Worm (Caenorhabditis elegans) whole organism, L4 larva: ENCODE results near the gene C06A8.8.

ENCODE experiments used
- F26F4.8 ChIP-seq: fragments of 200-800 bp; sonication (Bioruptor generic); conservative IDR thresholded peaks from 2 replicates; pipeline ENCODE4 v1.3.6; 2022; ENCODE audit warnings: missing genetic modification characterization, missing compliant biosample characterization
- F49E8.2 ChIP-seq: sonication (generic microtip); optimal IDR thresholded peaks from 2 replicates; lab custom pipeline; 2016; ENCODE audit warnings: missing compliant biosample characterization, mild to moderate bottlenecking, missing genetic modification characterization, borderline replicate concordance
- T26A8.4 ChIP-seq: fragments of 200-800 bp; sonication (Bioruptor generic); IDR thresholded peaks from 2 replicates; pipeline ENCODE4 v1.3.6; 2022; ENCODE audit warnings: missing genetic modification characterization, missing compliant biosample characterization
- Y48G9A.11 ChIP-seq: fragments of 200-800 bp; sonication (Bioruptor generic); IDR thresholded peaks from 2 replicates; pipeline ENCODE4 v1.3.6; 2022; ENCODE audit warnings: missing genetic modification reagents, missing genetic modification characterization, missing compliant biosample characterization
- Y5F2A.4 ChIP-seq: fragments of 200-800 bp; sonication (Bioruptor generic); optimal IDR thresholded peaks from 2 replicates; lab custom pipeline; 2018; ENCODE audit warnings: mild to moderate bottlenecking, missing genetic modification characterization, missing compliant biosample characterization
- Y75B8A.6 ChIP-seq: fragments of 200-800 bp; sonication (Bioruptor generic); IDR thresholded peaks from 2 replicates; pipeline ENCODE4 v1.3.6; 2022; ENCODE audit warnings: missing genetic modification reagents, missing genetic modification characterization, missing compliant biosample characterization
- ZK337.2 ChIP-seq: fragments of 200-800 bp; sonication (Bioruptor generic); IDR thresholded peaks from 2 replicates; pipeline ENCODE4 v1.3.6; 2022; ENCODE audit warnings: missing genetic modification reagents, missing genetic modification characterization, missing compliant biosample characterization
- arid-1 ChIP-seq: fragments of 200-800 bp; sonication (Bioruptor generic); conservative IDR thresholded peaks from 2 replicates; pipeline ENCODE4 v1.3.6; 2022; ENCODE audit warnings: missing genetic modification reagents, missing genetic modification characterization, missing compliant biosample characterization
- ces-1 ChIP-seq: fragments of 150-350 bp; sonication (generic microtip); optimal IDR thresholded peaks from 4 replicates; lab custom pipeline; 2014; ENCODE audit warnings: missing biosample characterization, missing genetic modification reagents, missing genetic modification characterization
- cey-2 ChIP-seq: sonication (generic microtip); optimal IDR thresholded peaks from 3 replicates; lab custom pipeline; 2017; ENCODE audit warnings: missing genetic modification characterization, mild to moderate bottlenecking, missing compliant biosample characterization, antibody characterized with exemption, borderline replicate concordance; ENCODE audit not compliant: insufficient read depth
- ctbp-1 ChIP-seq: fragments of 200-800 bp; sonication (Bioruptor generic); IDR thresholded peaks from 2 replicates; pipeline ENCODE4 v1.3.6; 2022; ENCODE audit warnings: missing genetic modification reagents, missing genetic modification characterization, missing compliant biosample characterization
- daf-12 ChIP-seq: fragments of 150-350 bp; optimal IDR thresholded peaks from 2 replicates; lab custom pipeline; 2014; ENCODE audit warnings: missing biosample characterization, missing genetic modification reagents, missing genetic modification characterization
- daf-16 ChIP-seq, 3 experiments: sonication (generic microtip); optimal IDR thresholded peaks; 2 replicates each; lab custom pipeline; 2016 to 2017; ENCODE audit warnings: missing genetic modification characterization in 3 of 3, missing genetic modification reagents in 3 of 3, mild to moderate bottlenecking in 2 of 3, missing compliant biosample characterization in 2 of 3, missing biosample characterization in 1 of 3, moderate library complexity in 1 of 3
- egl-27 ChIP-seq: sonication (generic microtip); optimal IDR thresholded peaks from 3 replicates; lab custom pipeline; 2017; ENCODE audit warnings: missing biosample characterization, missing genetic modification reagents, missing genetic modification characterization
- fos-1 ChIP-seq: fragments of 150-350 bp; optimal IDR thresholded peaks from 2 replicates; lab custom pipeline; 2014; ENCODE audit warnings: missing biosample characterization, missing genetic modification characterization
- hif-1 ChIP-seq, 2 experiments: sonication (generic microtip); optimal IDR thresholded peaks; 2 replicates each; lab custom pipeline; 2016 to 2017; ENCODE audit warnings: missing compliant biosample characterization in 2 of 2, missing genetic modification characterization in 2 of 2, missing genetic modification reagents in 2 of 2, missing genotype in 2 of 2, mild to moderate bottlenecking in 1 of 2
- jun-1 ChIP-seq: fragments of 150-350 bp; optimal IDR thresholded peaks from 2 replicates; lab custom pipeline; 2014; ENCODE audit warnings: missing biosample characterization, missing genetic modification reagents, missing genetic modification characterization
- lin-1 ChIP-seq: fragments of 200-800 bp; sonication (Bioruptor generic); IDR thresholded peaks from 2 replicates; pipeline ENCODE4 v1.3.6; 2022; ENCODE audit warnings: missing genetic modification reagents, missing genetic modification characterization, missing compliant biosample characterization
- lin-13 ChIP-seq: fragments of 150-350 bp; optimal IDR thresholded peaks from 2 replicates; lab custom pipeline; 2014; ENCODE audit warnings: missing biosample characterization, missing genetic modification reagents, missing genetic modification characterization
- lir-3 ChIP-seq: sonication (generic microtip); optimal IDR thresholded peaks from 2 replicates; lab custom pipeline; 2016; ENCODE audit warnings: mild to moderate bottlenecking, missing genetic modification characterization, missing compliant biosample characterization
- lsy-2 ChIP-seq, 2 experiments: fragments of 150-350 bp in 1 of 2; sonication (generic microtip) in 1 of 2; optimal IDR thresholded peaks; 2 replicates each; lab custom pipeline; 2014 to 2017; ENCODE audit warnings: missing biosample characterization in 2 of 2, missing genetic modification characterization in 2 of 2
- mdl-1 ChIP-seq, 2 experiments: fragments of 150-350 bp in 1 of 2; sonication (generic microtip) in 1 of 2; optimal IDR thresholded peaks; 2 replicates each; lab custom pipeline; 2014 to 2017; ENCODE audit warnings: missing biosample characterization in 2 of 2, missing genetic modification characterization in 2 of 2
- mes-2 ChIP-seq: sonication (generic microtip); optimal IDR thresholded peaks from 2 replicates; lab custom pipeline; 2016; ENCODE audit warnings: missing genotype, mild to moderate bottlenecking, missing genetic modification characterization, missing compliant biosample characterization; ENCODE audit not compliant: poor library complexity, severe bottlenecking
- mxl-2 ChIP-seq: fragments of 200-800 bp; sonication (Bioruptor generic); conservative IDR thresholded peaks from 2 replicates; pipeline ENCODE4 v1.3.6; 2022; ENCODE audit warnings: missing genetic modification reagents, missing genetic modification characterization, missing compliant biosample characterization
- nhr-102 ChIP-seq: sonication (generic microtip); optimal IDR thresholded peaks from 2 replicates; lab custom pipeline; 2016; ENCODE audit warnings: mild to moderate bottlenecking, missing genetic modification characterization, moderate library complexity, missing compliant biosample characterization
- nhr-111 ChIP-seq: fragments of 200-800 bp; sonication (Bioruptor generic); optimal IDR thresholded peaks from 2 replicates; lab custom pipeline; 2018; ENCODE audit warnings: mild to moderate bottlenecking, missing genetic modification characterization, missing compliant biosample characterization
- nhr-28 ChIP-seq: fragments of 150-350 bp; optimal IDR thresholded peaks from 2 replicates; lab custom pipeline; 2014; ENCODE audit warnings: missing biosample characterization, missing genetic modification characterization
- nhr-41 ChIP-seq: fragments of 200-800 bp; sonication (Bioruptor generic); IDR thresholded peaks from 2 replicates; pipeline ENCODE4 v1.3.6; 2022; ENCODE audit warnings: missing genetic modification reagents, missing genetic modification characterization, missing compliant biosample characterization
- nhr-76 ChIP-seq: fragments of 150-350 bp; optimal IDR thresholded peaks from 2 replicates; lab custom pipeline; 2014; ENCODE audit warnings: missing biosample characterization, missing genetic modification characterization
- nhr-77 ChIP-seq: fragments of 150-350 bp; optimal IDR thresholded peaks from 2 replicates; lab custom pipeline; 2014; ENCODE audit warnings: missing biosample characterization, missing genetic modification characterization
- php-3 ChIP-seq: fragments of 200-800 bp; sonication (Bioruptor generic); IDR thresholded peaks from 2 replicates; pipeline ENCODE4 v1.3.6; 2022; ENCODE audit warnings: missing genetic modification reagents, missing genetic modification characterization, missing compliant biosample characterization
- snpc-1.2 ChIP-seq: fragments of 200-800 bp; sonication (Bioruptor generic); IDR thresholded peaks from 2 replicates; pipeline ENCODE4 v1.3.6; 2022; ENCODE audit warnings: missing genetic modification reagents, missing genetic modification characterization, missing compliant biosample characterization
- tra-1 ChIP-seq: fragments of 200-800 bp; sonication (Bioruptor generic); IDR thresholded peaks from 2 replicates; pipeline ENCODE4 v1.3.6; 2022; ENCODE audit warnings: missing genetic modification reagents, missing genetic modification characterization, missing compliant biosample characterization
- unc-62 ChIP-seq, 3 experiments: fragments of 150-350 bp in 1 of 3; sonication (generic microtip); optimal IDR thresholded peaks in 2 of 3; peaks in 1 of 3; 1 replicate in 1 of 3; 2 replicates in 2 of 3; lab custom pipeline; 2014 to 2017; ENCODE audit warnings: missing biosample characterization in 3 of 3, missing genetic modification characterization in 3 of 3, missing genetic modification reagents in 3 of 3, missing genotype in 1 of 3

The C06A8.8 gene

DNA sequence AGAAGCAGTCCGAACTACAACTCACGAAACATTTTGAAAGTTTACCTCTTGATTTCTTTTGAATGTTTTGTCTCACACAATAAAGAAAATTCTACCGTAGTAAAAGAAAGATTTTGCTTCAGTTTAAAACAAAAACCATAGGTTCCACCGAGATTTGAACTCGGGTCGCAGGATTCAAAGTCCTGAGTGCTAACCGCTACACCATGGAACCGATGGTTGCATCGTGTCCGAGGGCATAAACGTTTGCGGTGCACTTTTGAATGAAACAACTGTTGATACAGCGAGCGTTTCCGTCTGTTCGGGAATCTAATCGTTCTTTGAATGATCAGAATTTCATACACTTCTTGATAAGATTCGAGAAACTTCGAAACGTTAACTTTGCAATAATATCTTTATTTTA is 15.0 kb downstream of the C06A8.8 start (continued):
- TF ChIP-seq mdl-1 (tag; optimal IDR thresholded peaks at IDR 0.05; lab: Kevin White, UChicago) (peak in 1 of 2 experiments; percentile 46), arid-1 (peak; percentile 59), F49E8.2 (peak; percentile 11), Y5F2A.4 (GFP tag; lab: Kevin White, UChicago) (peak; percentile 10), snpc-1.2 (GFP tag; lab: Robert Waterston, UW) (no peak), nhr-28 (peak; percentile 70), F26F4.8 (GFP tag; lab: Robert Waterston, UW) (no peak), T26A8.4 (GFP tag; lab: Robert Waterston, UW) (peak; percentile 75), Y75B8A.6 (0 out of 2 replicates have a peak, but pooled peaks have one; percentile 14), daf-16 (GFP tag; optimal IDR thresholded peaks at IDR 0.05; lab: Kevin White, UChicago) (peak; percentile 44 to 62), daf-16 (tag; optimal IDR thresholded peaks at IDR 0.05; lab: Kevin White, UChicago) (peak; percentile 87), lsy-2 (tag; optimal IDR thresholded peaks at IDR 0.05; lab: Kevin White, UChicago) (peak in 1 of 2 experiments; percentile 74), nhr-76 (tag; lab: Kevin White, UChicago) (no peak), tra-1 (GFP tag; lab: Robert Waterston, UW) (peak; percentile 64), hif-1 (tag; optimal IDR thresholded peaks at IDR 0.05; lab: Kevin White, UChicago) (peak in 1 of 2 experiments; percentile 23), lin-1 (GFP tag; lab: Robert Waterston, UW) (peak; percentile 66; the same call in 1 of the 2 replicates)

DNA sequence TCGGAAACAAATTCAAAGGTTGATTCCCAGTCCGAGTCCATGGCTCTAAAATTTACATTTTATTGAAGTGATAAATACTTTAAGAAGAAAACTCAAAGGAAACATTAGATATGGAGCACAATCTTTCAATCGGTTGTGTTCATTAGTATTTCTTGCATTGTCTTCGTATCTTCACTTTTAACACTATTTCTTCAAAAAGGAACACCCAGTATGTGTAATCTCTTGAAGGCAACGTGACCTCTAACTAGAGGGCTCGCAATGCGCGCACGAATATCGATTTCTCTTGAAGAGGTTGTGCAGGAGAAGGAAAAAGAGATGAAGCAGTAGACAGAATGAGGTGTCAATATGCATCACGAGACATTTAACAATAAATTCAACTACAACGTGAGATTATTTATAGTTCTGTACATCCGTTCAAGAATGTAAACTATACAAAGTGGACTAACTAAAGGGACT is 16.7 kb downstream of the C06A8.8 start, which contains the start of the genes B0228.6 and B0228.1:
TSS of gene B0228.6 (minus strand) at position 51 of the 456 bp plus-strand sequence.
TSS of gene B0228.1 (plus strand) at position 228 of the 456 bp plus-strand sequence.
- TF ChIP-seq ZK337.2 (no peak), ctbp-1 (GFP tag; lab: Robert Waterston, UW) (0 out of 2 replicates have a peak, but pooled peaks have one; percentile 24), mdl-1 (tag; optimal IDR thresholded peaks at IDR 0.05; lab: Kevin White, UChicago) (peak in 1 of 2 experiments; percentile 6)

DNA sequence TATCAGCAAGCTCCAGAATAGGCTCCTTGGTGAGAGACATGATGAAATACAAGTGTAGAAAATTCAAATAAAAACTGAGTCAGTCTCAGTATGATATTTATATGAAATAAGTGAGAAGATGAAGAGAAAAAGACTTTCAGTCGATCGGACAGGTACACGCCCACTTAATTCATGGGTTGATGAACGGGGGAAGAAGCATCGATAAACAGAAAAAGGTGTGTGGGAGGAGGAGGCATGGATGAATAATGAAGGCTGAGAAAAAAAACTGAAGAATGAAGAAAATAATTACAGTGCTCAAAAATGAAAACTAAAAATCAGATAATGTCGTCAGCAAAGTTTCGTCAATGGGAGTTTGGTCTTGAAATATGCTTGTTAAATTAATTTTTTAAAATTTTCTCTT is 18.3 kb downstream of the C06A8.8 start, which contains the start of gene trx-1:
TSS of gene trx-1 (minus strand) at position 101 of the 400 bp plus-strand sequence.
- TF ChIP-seq fos-1 (tag; lab: Kevin White, UChicago) (no peak), ces-1 (GFP tag; lab: Kevin White, UChicago) (no peak), daf-12 (tag; lab: Kevin White, UChicago) (no peak), arid-1 (no peak), nhr-111 (no peak), Y75B8A.6 (no peak), cey-2 (tag; lab: Kevin White, UChicago) (no peak), Y48G9A.11 (GFP tag; lab: Robert Waterston, UW) (no peak), mxl-2 (GFP tag; lab: Robert Waterston, UW) (no peak), jun-1 (no peak), nhr-102 (tag; lab: Kevin White, UChicago) (no peak), mes-2 (no peak), nhr-77 (tag; lab: Kevin White, UChicago) (no peak), lin-13 (GFP tag; lab: Kevin White, UChicago) (no peak), nhr-41 (GFP tag; lab: Robert Waterston, UW) (no peak), php-3 (GFP tag; lab: Robert Waterston, UW) (no peak), egl-27 (tag; lab: Kevin White, UChicago) (no peak)

DNA sequence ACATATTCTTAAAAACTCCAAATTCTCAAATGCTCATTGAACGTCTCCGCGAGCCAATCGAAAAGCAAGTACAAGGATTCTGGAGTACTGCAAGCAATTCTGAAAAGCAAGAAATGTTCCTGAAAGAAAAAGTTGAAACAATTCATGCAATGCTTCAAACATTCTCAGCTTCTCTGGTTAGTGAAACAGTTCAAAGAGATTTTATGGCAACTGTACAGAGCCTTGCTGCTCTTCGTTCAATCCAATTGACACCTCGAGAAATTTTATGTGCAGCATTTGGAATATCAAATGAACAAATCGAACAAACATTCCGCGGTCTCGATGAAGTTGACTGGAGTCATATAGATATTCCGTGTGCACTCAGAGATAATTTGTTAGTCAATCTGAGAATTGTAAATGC is 35.1 kb downstream of the C06A8.8 start:
- TF ChIP-seq unc-62 (GFP tag; optimal IDR thresholded peaks at IDR 0.05 in 1 of 2; lab: Kevin White, UChicago) (peak in 1 of 2 experiments; percentile 95), unc-62 (tag; optimal IDR thresholded peaks at IDR 0.05; lab: Kevin White, UChicago) (no peak), lir-3 (no peak)
